Worm (Caenorhabditis elegans) whole organism, early embryonic: ENCODE results near the gene C39B10.1.

Experiments
- B0310.2 ChIP-seq: sonication (generic microtip); optimal IDR thresholded peaks from 2 replicates; lab custom pipeline; 2016; ENCODE audit warnings: mild to moderate bottlenecking, missing genetic modification characterization, missing compliant biosample characterization
- F13C5.2 ChIP-seq: sonication (generic microtip); optimal IDR thresholded peaks from 2 replicates; lab custom pipeline; 2017; ENCODE audit warnings: mild to moderate bottlenecking, missing genetic modification characterization, inconsistent platforms, missing compliant biosample characterization
- aly-1 ChIP-seq: sonication (generic microtip); optimal IDR thresholded peaks from 2 replicates; lab custom pipeline; 2016; ENCODE audit warnings: missing genetic modification characterization, missing compliant biosample characterization
- ama-1 ChIP-seq: fragments of 150-350 bp; optimal IDR thresholded peaks from 2 replicates; lab custom pipeline; 2014
- ceh-13 ChIP-seq: fragments of 200-800 bp; sonication (Bioruptor generic); optimal IDR thresholded peaks from 2 replicates; lab custom pipeline; 2018; ENCODE audit warnings: mild to moderate bottlenecking, missing genetic modification characterization, missing compliant biosample characterization
- ceh-36 ChIP-seq: sonication (generic microtip); optimal IDR thresholded peaks from 2 replicates; lab custom pipeline; 2016; ENCODE audit warnings: missing genetic modification characterization, inconsistent platforms, missing compliant biosample characterization
- ets-7 ChIP-seq: sonication (generic microtip); optimal IDR thresholded peaks from 2 replicates; lab custom pipeline; 2016; ENCODE audit warnings: missing genotype, missing genetic modification characterization, missing compliant biosample characterization
- flt-1 ChIP-seq: fragments of 200-800 bp; sonication (Bioruptor generic); IDR thresholded peaks from 2 replicates; pipeline ENCODE4 v1.3.6; 2022; ENCODE audit warnings: missing genetic modification characterization, missing compliant biosample characterization
- hmg-4 ChIP-seq: fragments of 200-800 bp; sonication (Bioruptor generic); optimal IDR thresholded peaks from 2 replicates; lab custom pipeline; 2018; ENCODE audit warnings: mild to moderate bottlenecking, missing genetic modification characterization, missing compliant biosample characterization
- hnd-1 ChIP-seq: sonication (generic microtip); optimal IDR thresholded peaks from 2 replicates; lab custom pipeline; 2016; ENCODE audit warnings: missing genetic modification characterization, missing compliant biosample characterization
- pes-1 ChIP-seq: fragments of 200-800 bp; sonication (Bioruptor generic); IDR thresholded peaks from 2 replicates; pipeline ENCODE4 v1.3.6; 2022; ENCODE audit warnings: missing genetic modification reagents, missing genetic modification characterization, missing compliant biosample characterization
- scrt-1 ChIP-seq: fragments of 200-800 bp; sonication (Bioruptor generic); IDR thresholded peaks from 2 replicates; pipeline ENCODE4 v1.3.6; 2022; ENCODE audit warnings: missing genetic modification characterization, missing compliant biosample characterization
- sea-1 ChIP-seq: fragments of 200-800 bp; sonication (Bioruptor generic); conservative IDR thresholded peaks from 2 replicates; pipeline ENCODE4 v1.3.6; 2022; ENCODE audit warnings: missing genetic modification characterization, missing compliant biosample characterization
- tbx-11 ChIP-seq: fragments of 200-800 bp; sonication (Bioruptor generic); IDR thresholded peaks from 2 replicates; pipeline ENCODE4 v1.3.6; 2022; ENCODE audit warnings: missing genetic modification characterization, missing compliant biosample characterization
- tra-4 ChIP-seq: sonication (generic microtip); optimal IDR thresholded peaks from 2 replicates; lab custom pipeline; 2017; ENCODE audit warnings: missing genetic modification characterization, missing compliant biosample characterization

The C39B10.1 gene

ce11 chrX:10428109-10428508, 35.3 kb downstream of the C39B10.1 start:
- TF ChIP-seq F13C5.2 (tag; lab: Kevin White, UChicago) (no peak), B0310.2 (tag; lab: Kevin White, UChicago) (no peak), pes-1 (GFP tag; lab: Robert Waterston, UW) (no peak), tbx-11 (GFP tag; lab: Robert Waterston, UW) (no peak), ets-7 (tag; lab: Kevin White, UChicago) (no peak), aly-1 (tag; lab: Kevin White, UChicago) (no peak), ceh-13 (GFP tag; lab: Kevin White, UChicago) (no peak), hnd-1 (no peak), flt-1 (GFP tag; lab: Robert Waterston, UW) (no peak), ceh-36 (tag; lab: Kevin White, UChicago) (no peak), hmg-4 (no peak)

- TF ChIP-seq sea-1 (GFP tag; lab: Robert Waterston, UW) (0 out of 2 replicates have a peak, but pooled peaks have one; percentile 47), ceh-13 (GFP tag; lab: Kevin White, UChicago) (no peak)
These were observed 38.7 kb downstream of the C39B10.1 start for ce11 chrX:10424744-10425143.

ce11 chrX:10422714-10423113, 40.7 kb downstream of the C39B10.1 start:
- TF ChIP-seq ets-7 (tag; lab: Kevin White, UChicago) (no peak), B0310.2 (tag; lab: Kevin White, UChicago) (no peak), tra-4 (tag; lab: Kevin White, UChicago) (no peak), ceh-13 (GFP tag; lab: Kevin White, UChicago) (no peak), flt-1 (GFP tag; lab: Robert Waterston, UW) (no peak), F13C5.2 (tag; lab: Kevin White, UChicago) (no peak), pes-1 (GFP tag; lab: Robert Waterston, UW) (no peak)

ce11 chrX:10419743-10420142, 43.7 kb downstream of the C39B10.1 start, which contains the start of gene cdk-11.2:
Gene cdk-11.2, minus strand, starts transcription at chrX:10419765.
- no peak for TF ChIP-seq tra-4 (tag; lab: Kevin White, UChicago)
- TF ChIP-seq flt-1 (GFP tag; lab: Robert Waterston, UW), result 0 out of 2 replicates have a peak, but pooled peaks have one; percentile 14
- no peak for TF ChIP-seq scrt-1 (GFP tag; lab: Robert Waterston, UW)
- no peak for TF ChIP-seq hmg-4
- peak; percentile 50 for TF ChIP-seq F13C5.2 (tag; lab: Kevin White, UChicago)
- no peak for TF ChIP-seq ama-1
- TF ChIP-seq B0310.2 (tag; lab: Kevin White, UChicago), result no peak

- TF ChIP-seq B0310.2 (tag; lab: Kevin White, UChicago), result no peak
- TF ChIP-seq hnd-1, result no peak
- no peak for TF ChIP-seq tbx-11 (GFP tag; lab: Robert Waterston, UW)
- no peak for TF ChIP-seq flt-1 (GFP tag; lab: Robert Waterston, UW)
- TF ChIP-seq scrt-1 (GFP tag; lab: Robert Waterston, UW), result no peak
These were observed 51.0 kb downstream of the C39B10.1 start, which contains the start of gene acr-8 for ce11 chrX:10412425-10412824. Gene acr-8, plus strand, starts transcription at chrX:10412725.

- TF ChIP-seq hmg-4, result no peak
These were observed 52.9 kb downstream of the C39B10.1 start for ce11 chrX:10410539-10410938.
